Fruit fly (Drosophila melanogaster) whole organism, wandering third instar larva: ENCODE data around the gene CG18294.
A peak's percentile ranks its signal among the peaks of the same experiment; 100 is the strongest.

Experiments used
- Abd-B ChIP-seq: fragments of >200 bp; optimal IDR thresholded peaks from 2 replicates; lab custom pipeline; 2017; ENCODE audit warnings: missing biosample characterization, missing genetic modification characterization
- CG32264 ChIP-seq: fragments of 200-800 bp; sonication (Bioruptor generic); optimal IDR thresholded peaks from 2 replicates; lab custom pipeline; 2016; ENCODE audit warnings: missing biosample characterization, missing genetic modification characterization
- CG9705 ChIP-seq: fragments of 200-800 bp; sonication (Bioruptor generic); optimal IDR thresholded peaks from 2 replicates; lab custom pipeline; 2018; ENCODE audit warnings: missing biosample characterization, mild to moderate bottlenecking, missing genetic modification characterization
- CrebA ChIP-seq: fragments of 200-800 bp; sonication (Bioruptor generic); optimal IDR thresholded peaks from 2 replicates; lab custom pipeline; 2016; ENCODE audit warnings: missing biosample characterization, mild to moderate bottlenecking, missing genetic modification characterization, borderline replicate concordance
- Dfd ChIP-seq: fragments of >200 bp; optimal IDR thresholded peaks from 2 replicates; lab custom pipeline; 2017; ENCODE audit warnings: missing biosample characterization, missing genetic modification characterization
- Dif ChIP-seq: fragments of 200-275, 200-300 bp; sonication (Bioruptor generic); optimal IDR thresholded peaks from 2 replicates; lab custom pipeline; 2018; ENCODE audit warnings: missing biosample characterization, missing genetic modification characterization; ENCODE audit not compliant: partially characterized antibody
- GATAd ChIP-seq: sonication (Bioruptor generic); optimal IDR thresholded peaks from 2 replicates; lab custom pipeline; 2016; ENCODE audit warnings: missing biosample characterization, missing genetic modification characterization
- HLH106 ChIP-seq: fragments of 200-800 bp; optimal IDR thresholded peaks from 3 replicates; lab custom pipeline; 2019; ENCODE audit warnings: missing biosample characterization, mild to moderate bottlenecking, missing genetic modification characterization, moderate library complexity
- Hnf4 ChIP-seq: fragments of 200-800 bp; sonication (Bioruptor generic); optimal IDR thresholded peaks from 2 replicates; lab custom pipeline; 2016; ENCODE audit warnings: missing biosample characterization, mild to moderate bottlenecking, missing genetic modification characterization
- Hr78 ChIP-seq: fragments of >200 bp; optimal IDR thresholded peaks from 2 replicates; lab custom pipeline; 2017; ENCODE audit warnings: missing biosample characterization, missing genetic modification characterization
- Hr83 ChIP-seq: fragments of 200-300 bp; sonication (Bioruptor generic); optimal IDR thresholded peaks from 2 replicates; lab custom pipeline; 2016; ENCODE audit warnings: missing biosample characterization, mild to moderate bottlenecking, missing genetic modification characterization, moderate library complexity; ENCODE audit not compliant: poor library complexity, severe bottlenecking
- Jra ChIP-seq: sonication (Bioruptor generic); optimal IDR thresholded peaks from 2 replicates; lab custom pipeline; 2016; ENCODE audit warnings: missing biosample characterization, missing genetic modification characterization
- Myc ChIP-seq: fragments of >200 bp; optimal IDR thresholded peaks from 2 replicates; lab custom pipeline; 2017
- N ChIP-seq: fragments of >200 bp; optimal IDR thresholded peaks from 2 replicates; lab custom pipeline; 2018; ENCODE audit warnings: missing biosample characterization, missing external identifiers, missing genetic modification characterization
- OdsH ChIP-seq: fragments of 200-800 bp; sonication (Bioruptor generic); optimal IDR thresholded peaks from 2 replicates; lab custom pipeline; 2016; ENCODE audit warnings: missing biosample characterization, mild to moderate bottlenecking, missing genetic modification characterization
- Rel ChIP-seq, 2 experiments: fragments of 200-800 bp; sonication (Bioruptor generic) in 1 of 2; optimal IDR thresholded peaks; 2 replicates in 1 of 2; 3 replicates in 1 of 2; lab custom pipeline; 2016 to 2019; ENCODE audit warnings: mild to moderate bottlenecking in 2 of 2, missing biosample characterization in 2 of 2, missing genetic modification characterization in 2 of 2, moderate library complexity in 1 of 2
- Sp1 ChIP-seq: fragments of 200-800 bp; sonication (Bioruptor generic); optimal IDR thresholded peaks from 3 replicates; lab custom pipeline; 2019; ENCODE audit warnings: missing biosample characterization, mild to moderate bottlenecking, missing genetic modification characterization, moderate library complexity
- Vsx2 ChIP-seq: fragments of 200-300, 225-300 bp; sonication (Bioruptor generic); optimal IDR thresholded peaks from 2 replicates; lab custom pipeline; 2018; ENCODE audit warnings: missing biosample characterization, missing genetic modification characterization; ENCODE audit not compliant: partially characterized antibody
- br ChIP-seq: fragments of 200-800 bp; sonication (Bioruptor generic); optimal IDR thresholded peaks from 2 replicates; lab custom pipeline; 2016; ENCODE audit warnings: missing biosample characterization, missing genetic modification characterization
- brk ChIP-seq: fragments of 200-800 bp; sonication (Bioruptor generic); optimal IDR thresholded peaks from 2 replicates; lab custom pipeline; 2016; ENCODE audit warnings: missing biosample characterization, mild to moderate bottlenecking, missing genetic modification characterization
- dmrt93B ChIP-seq: fragments of 200-800 bp; sonication (Bioruptor generic); optimal IDR thresholded peaks from 2 replicates; lab custom pipeline; 2018; ENCODE audit warnings: missing biosample characterization, mild to moderate bottlenecking, missing genetic modification characterization
- dsf ChIP-seq: sonication (Bioruptor generic); optimal IDR thresholded peaks from 2 replicates; lab custom pipeline; 2016; ENCODE audit warnings: missing biosample characterization, missing genetic modification characterization, borderline replicate concordance
- ey ChIP-seq: fragments of 200-800 bp; sonication (Bioruptor generic); optimal IDR thresholded peaks from 2 replicates; lab custom pipeline; 2016; ENCODE audit warnings: missing biosample characterization, missing genetic modification characterization
- foxo ChIP-seq, 2 experiments: fragments of 200-800 bp; sonication (Bioruptor generic); optimal IDR thresholded peaks; 2 replicates in 1 of 2; 3 replicates in 1 of 2; lab custom pipeline; 2016 to 2017; ENCODE audit warnings: missing biosample characterization in 2 of 2, missing genetic modification characterization in 2 of 2
- fru ChIP-seq: fragments of 200-800 bp; sonication (Bioruptor generic); optimal IDR thresholded peaks from 3 replicates; lab custom pipeline; 2016; ENCODE audit warnings: missing biosample characterization, mild to moderate bottlenecking, missing genetic modification characterization
- h ChIP-seq: fragments of 200-800 bp; sonication (Bioruptor generic); optimal IDR thresholded peaks from 3 replicates; lab custom pipeline; 2016; ENCODE audit warnings: missing biosample characterization, mild to moderate bottlenecking, missing genetic modification characterization
- jim ChIP-seq: fragments of 175-275, 200-325 bp; sonication (Bioruptor generic); optimal IDR thresholded peaks from 2 replicates; lab custom pipeline; 2016; ENCODE audit warnings: missing biosample characterization, mild to moderate bottlenecking, missing genetic modification characterization
- lola ChIP-seq: fragments of >200 bp; optimal IDR thresholded peaks from 2 replicates; lab custom pipeline; 2017; ENCODE audit warnings: missing biosample characterization, missing genetic modification characterization
- pan ChIP-seq: fragments of >200 bp; optimal IDR thresholded peaks from 2 replicates; lab custom pipeline; 2017
- psq ChIP-seq: fragments of 200-800 bp; sonication (Bioruptor generic); optimal IDR thresholded peaks from 3 replicates; lab custom pipeline; 2017; ENCODE audit warnings: missing biosample characterization, mild to moderate bottlenecking, missing genetic modification characterization, moderate library complexity
- rgr ChIP-seq: fragments of 200-800 bp; sonication (Bioruptor generic); optimal IDR thresholded peaks from 3 replicates; lab custom pipeline; 2016; ENCODE audit warnings: missing biosample characterization, mild to moderate bottlenecking, missing genetic modification characterization
- sage ChIP-seq: fragments of 200-800 bp; sonication (Bioruptor generic); optimal IDR thresholded peaks from 2 replicates; lab custom pipeline; 2016; ENCODE audit warnings: missing biosample characterization, mild to moderate bottlenecking, missing genetic modification characterization
- sv ChIP-seq: fragments of 200-800 bp; sonication (Bioruptor generic); optimal IDR thresholded peaks from 3 replicates; lab custom pipeline; 2016; ENCODE audit warnings: missing biosample characterization, missing genetic modification characterization
- tai ChIP-seq: sonication (Bioruptor generic); optimal IDR thresholded peaks from 2 replicates; lab custom pipeline; 2016; ENCODE audit warnings: missing biosample characterization, missing genetic modification characterization
- usp ChIP-seq: fragments of >200 bp; optimal IDR thresholded peaks from 2 replicates; lab custom pipeline; 2017; ENCODE audit warnings: missing biosample characterization, missing genetic modification characterization
- woc ChIP-seq: sonication (Bioruptor generic); optimal IDR thresholded peaks from 2 replicates; lab custom pipeline; 2016; ENCODE audit warnings: missing biosample characterization, mild to moderate bottlenecking, missing genetic modification characterization

Gene CG18294

DNA sequence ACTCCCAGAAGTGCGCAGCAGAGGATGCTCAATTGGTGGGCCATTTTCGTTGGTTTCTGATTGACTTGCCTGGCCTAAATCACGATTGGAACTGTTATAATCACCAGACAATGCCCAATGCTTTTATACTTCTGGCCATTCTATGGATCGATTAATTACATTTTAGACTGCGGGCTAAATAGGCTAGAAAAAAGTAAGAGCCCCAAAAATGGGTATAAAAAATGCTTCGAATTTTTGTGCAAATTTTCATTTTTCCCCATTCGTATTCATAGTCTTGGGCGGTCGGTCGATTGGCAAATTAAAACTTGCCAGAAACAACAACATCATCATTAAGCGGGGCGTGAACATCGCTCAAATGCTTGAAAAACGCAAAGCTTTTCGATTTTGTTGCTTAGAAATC, 42.9 kb upstream of the CG18294 start, which contains the start of gene Cpr76Ba:
TSS of gene Cpr76Ba (minus strand) at position 101 of the 400 bp plus-strand sequence.
- no peak for TF ChIP-seq Dfd (GFP tag; lab: Kevin White, UChicago)
- no peak for TF ChIP-seq woc
- TF ChIP-seq foxo (GFP tag; optimal IDR thresholded peaks at IDR 0.05; lab: Kevin White, UChicago), result no peak
- TF ChIP-seq Vsx2 (GFP tag; lab: Kevin White, UChicago), result no peak
- no peak for TF ChIP-seq Hr83 (GFP tag; lab: Kevin White, UChicago)
- TF ChIP-seq jim (GFP tag; lab: Kevin White, UChicago), result no peak
- no peak for TF ChIP-seq h (GFP tag; lab: Kevin White, UChicago)
- TF ChIP-seq HLH106 (tag; lab: Kevin White, UChicago), result no peak
- no peak for TF ChIP-seq sage

DNA sequence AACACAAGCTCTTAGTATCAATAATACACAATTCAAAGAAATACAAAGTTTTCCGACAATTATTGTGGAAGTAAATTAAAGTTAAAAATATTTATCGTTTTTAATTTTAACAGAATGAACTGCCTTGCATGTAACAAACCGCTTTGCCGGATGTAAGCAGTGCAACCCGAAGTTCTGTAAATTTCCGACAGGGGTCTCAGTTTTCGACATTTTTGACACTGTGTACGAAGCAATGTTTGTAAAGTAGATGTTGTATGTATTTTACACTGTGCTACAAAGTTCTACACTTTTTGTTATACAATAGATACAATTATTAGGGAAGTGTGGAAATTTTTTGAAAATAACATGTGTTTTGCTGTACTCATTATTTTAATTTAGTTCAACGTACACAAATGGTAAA, 41.2 kb upstream of the CG18294 start:
- TF ChIP-seq dmrt93B (GFP tag; lab: Kevin White, UChicago) (peak; percentile 84), HLH106 (tag; lab: Kevin White, UChicago) (peak; percentile 66), Myc (peak; percentile 42), Abd-B (GFP tag; lab: Kevin White, UChicago) (no peak), CG32264 (no peak), h (GFP tag; lab: Kevin White, UChicago) (peak; percentile 62), Hr83 (GFP tag; lab: Kevin White, UChicago) (peak; percentile 83), pan (lab: Kevin White, UChicago) (no peak), fru (GFP tag; lab: Kevin White, UChicago) (peak; percentile 55), br (peak; percentile 47), sv (GFP tag; lab: Kevin White, UChicago) (peak; percentile 60), Jra (GFP tag; lab: Kevin White, UChicago) (no peak), CG9705 (GFP tag; lab: Kevin White, UChicago) (peak; percentile 73), rgr (GFP tag; lab: Kevin White, UChicago) (peak; percentile 65)

dm6 chr3L:19512672-19513071, 37.3 kb upstream of the CG18294 start:
- TF ChIP-seq foxo (GFP tag; optimal IDR thresholded peaks at IDR 0.05; lab: Kevin White, UChicago) (no peak), Dfd (GFP tag; lab: Kevin White, UChicago) (peak; percentile 70)

- TF ChIP-seq lola, result no peak
- TF ChIP-seq CG9705 (GFP tag; lab: Kevin White, UChicago), result no peak
- TF ChIP-seq usp (GFP tag; lab: Kevin White, UChicago), result no peak
- peak; percentile 60 for TF ChIP-seq OdsH (GFP tag; lab: Kevin White, UChicago)
- TF ChIP-seq rgr (GFP tag; lab: Kevin White, UChicago), result peak; percentile 66
- no peak for TF ChIP-seq N
- TF ChIP-seq br, result peak; percentile 34
- no peak for TF ChIP-seq ey (GFP tag; lab: Kevin White, UChicago)
- TF ChIP-seq Dif (GFP tag; lab: Kevin White, UChicago), result no peak
- TF ChIP-seq Sp1, result no peak
- no peak for TF ChIP-seq Abd-B (GFP tag; lab: Kevin White, UChicago)
- no peak for TF ChIP-seq dsf (GFP tag; lab: Kevin White, UChicago)
- no peak for TF ChIP-seq dmrt93B (GFP tag; lab: Kevin White, UChicago)
- TF ChIP-seq Hnf4 (GFP tag; lab: Kevin White, UChicago), result peak; percentile 47
- peak; percentile 73 for TF ChIP-seq h (GFP tag; lab: Kevin White, UChicago)
- TF ChIP-seq brk (GFP tag; lab: Kevin White, UChicago), result no peak
- peak; percentile 44 for TF ChIP-seq fru (GFP tag; lab: Kevin White, UChicago)
- TF ChIP-seq sv (GFP tag; lab: Kevin White, UChicago), result no peak
- peak in 1 of 2 experiments; percentile 38 for TF ChIP-seq foxo (GFP tag; optimal IDR thresholded peaks at IDR 0.05; lab: Kevin White, UChicago)
- no peak for TF ChIP-seq GATAd
- peak; percentile 17 for TF ChIP-seq Jra (GFP tag; lab: Kevin White, UChicago)
- TF ChIP-seq Rel (GFP tag; optimal IDR thresholded peaks at IDR 0.05; lab: Kevin White, UChicago), result no peak
- no peak for TF ChIP-seq Rel (tag; optimal IDR thresholded peaks at IDR 0.05; lab: Kevin White, UChicago)
- TF ChIP-seq Myc, result no peak
- TF ChIP-seq Dfd (GFP tag; lab: Kevin White, UChicago), result no peak
- TF ChIP-seq psq (GFP tag; lab: Kevin White, UChicago), result no peak
- peak; percentile 71 for TF ChIP-seq Hr83 (GFP tag; lab: Kevin White, UChicago)
- peak; percentile 7 for TF ChIP-seq tai (GFP tag; lab: Kevin White, UChicago)
- TF ChIP-seq pan (lab: Kevin White, UChicago), result no peak
- no peak for TF ChIP-seq Vsx2 (GFP tag; lab: Kevin White, UChicago)
- TF ChIP-seq CrebA (GFP tag; lab: Kevin White, UChicago), result no peak
- no peak for TF ChIP-seq jim (GFP tag; lab: Kevin White, UChicago)
- no peak for TF ChIP-seq Hr78 (GFP tag; lab: Kevin White, UChicago)
- TF ChIP-seq, all 38 proteins: peak for 10
These were observed 29.3 kb upstream of the CG18294 start for dm6 chr3L:19504719-19505118.
